Fruit fly (Drosophila melanogaster): ENCODE measurements around the gene GckIII.
A peak's percentile ranks its signal among the peaks of the same experiment; 100 is the strongest.

The GckIII gene

dm6 chr3R:17080666-17081358 is 4.5 kb upstream of the GckIII start (continued):
- TF ChIP-seq gt (GFP tag; IDR thresholded peaks at IDR 0.05) (peak; percentile 76), CG33557 (GFP tag; optimal IDR thresholded peaks at IDR 0.05) (peak; percentile 94), schlank (tag; optimal IDR thresholded peaks at IDR 0.05) (peak; percentile 81), Optix (GFP tag; IDR thresholded peaks at IDR 0.05) (peak; percentile 85), Side (GFP tag; optimal IDR thresholded peaks at IDR 0.05) (peak; percentile 82), zf30C (GFP tag; optimal IDR thresholded peaks at IDR 0.05) (no peak), CTCF (GFP tag; optimal IDR thresholded peaks at IDR 0.05) (peak; percentile 71), CG7987 (GFP tag; optimal IDR thresholded peaks at IDR 0.05) (peak; percentile 79), CG2129 (GFP tag; IDR thresholded peaks at IDR 0.05; ENCODE audit: partially characterized antibody) (no peak), da (GFP tag; optimal IDR thresholded peaks at IDR 0.05) (peak; percentile 81), YL-1 (GFP tag; optimal IDR thresholded peaks at IDR 0.05) (peak; percentile 85), fd64A (GFP tag; optimal IDR thresholded peaks at IDR 0.05) (peak; percentile 65), CG9797 (GFP tag; optimal IDR thresholded peaks at IDR 0.05) (no peak), pb (GFP tag; optimal IDR thresholded peaks at IDR 0.05) (peak; percentile 85), Ada2b (GFP tag; IDR thresholded peaks at IDR 0.05) (peak; percentile 86), lbe (GFP tag; optimal IDR thresholded peaks at IDR 0.05) (peak; percentile 89), HLHmδ (GFP tag; optimal IDR thresholded peaks at IDR 0.05) (no peak), bowl (GFP tag; IDR thresholded peaks at IDR 0.05) (peak; percentile 75; the same call in 1 of the 2 replicates), CG5953 (GFP tag; IDR thresholded peaks at IDR 0.05) (peak; percentile 92), Atf6 (GFP tag; IDR thresholded peaks at IDR 0.05) (peak; percentile 93), lab (GFP tag; optimal IDR thresholded peaks at IDR 0.05) (peak; percentile 96), gsb (GFP tag; IDR thresholded peaks at IDR 0.05) (peak; percentile 84), org-1 (GFP tag; optimal IDR thresholded peaks at IDR 0.05) (peak; percentile 96), ken (GFP tag; IDR thresholded peaks at IDR 0.05) (peak; percentile 90), CG18619 (GFP tag; optimal IDR thresholded peaks at IDR 0.05) (peak; percentile 95), CHES-1-like (GFP tag; optimal IDR thresholded peaks at IDR 0.05) (peak; percentile 79), CG6689 (GFP tag; IDR thresholded peaks at IDR 0.05) (peak; percentile 95), HLH3B (GFP tag; IDR thresholded peaks at IDR 0.05) (peak; percentile 93), D19A (tag; optimal IDR thresholded peaks at IDR 0.05) (peak; percentile 93), CG10274 (GFP tag; optimal IDR thresholded peaks at IDR 0.05) (peak; percentile 77), kay (GFP tag; optimal IDR thresholded peaks at IDR 0.05) (peak; percentile 91), CG15479 (GFP tag; optimal IDR thresholded peaks at IDR 0.05) (no peak), twi (tag; optimal IDR thresholded peaks at IDR 0.05) (peak; percentile 84), CG17328 (GFP tag; IDR thresholded peaks at IDR 0.05) (peak; percentile 94), Doc2 (GFP tag; IDR thresholded peaks at IDR 0.05) (peak; percentile 56; the same call in 1 of the 2 replicates), maf-S (GFP tag; optimal IDR thresholded peaks at IDR 0.05) (peak; percentile 87), CG11504 (tag; optimal IDR thresholded peaks at IDR 0.05) (peak; percentile 95), ase (GFP tag; IDR thresholded peaks at IDR 0.05) (peak; percentile 91), CG17568 (GFP tag; optimal IDR thresholded peaks at IDR 0.05) (peak; percentile 92), CG31224 (GFP tag; IDR thresholded peaks at IDR 0.05) (peak; percentile 83), gro (GFP tag; optimal IDR thresholded peaks at IDR 0.05) (peak; percentile 85), CG10267 (tag; optimal IDR thresholded peaks at IDR 0.05) (peak; percentile 90), CG14965 (GFP tag; optimal IDR thresholded peaks at IDR 0.05; ENCODE audit: borderline replicate concordance) (peak; percentile 55), CG4424 (GFP tag; optimal IDR thresholded peaks at IDR 0.05) (peak; percentile 96), Lim3 (GFP tag; IDR thresholded peaks at IDR 0.05) (peak; percentile 80), CG34224 (GFP tag; IDR thresholded peaks at IDR 0.05; ENCODE audit: partially characterized antibody) (no peak; the same call in 2 of the 3 replicates), phol (tag; optimal IDR thresholded peaks at IDR 0.05) (peak; percentile 97), CG3847 (GFP tag; IDR thresholded peaks at IDR 0.05) (peak; percentile 88), CG12104 (GFP tag; optimal IDR thresholded peaks at IDR 0.05) (peak; percentile 94), CG14667 (GFP tag; IDR thresholded peaks at IDR 0.05) (peak; percentile 84)
